Worm (Caenorhabditis elegans) whole organism, L4/young adult: Measurements from ENCODE around the gene har-1.

ENCODE experiments used
- W03F9.2 ChIP-seq: fragments of 150-350 bp; optimal IDR thresholded peaks from 2 replicates; lab custom pipeline; 2014; ENCODE audit warnings: missing biosample characterization, missing genetic modification characterization
- dao-5 ChIP-seq: sonication (generic microtip); optimal IDR thresholded peaks from 2 replicates; lab custom pipeline; 2016; ENCODE audit warnings: missing genotype, missing genetic modification characterization, moderate library complexity, missing compliant biosample characterization
- him-1 ChIP-seq: sonication (generic microtip); optimal IDR thresholded peaks from 2 replicates; lab custom pipeline; 2016; ENCODE audit warnings: missing genotype, missing genetic modification reagents, missing genetic modification characterization, missing compliant biosample characterization

ce11 chrIII:4190241-4190640 lies 38.4 kb downstream of the har-1 start, which contains the start of gene spp-28:
- TF ChIP-seq dao-5 (tag; lab: Kevin White, UChicago) = no peak
- TF ChIP-seq him-1 (tag; lab: Kevin White, UChicago) = no peak
- no peak for TF ChIP-seq W03F9.2 (tag; lab: Kevin White, UChicago)
